Worm (Caenorhabditis elegans): Measurements from ENCODE around the gene arl-5.

arl-5 gene

ce11 chrIII:9867780-9868503 is 44.9 kb downstream of the arl-5 start, which contains the start of gene dhhc-4 (continued):
- TF ChIP-seq swsn-7 (tag; optimal IDR thresholded peaks at IDR 0.05): peak; percentile 89
- TF ChIP-seq nhr-237 (tag; optimal IDR thresholded peaks at IDR 0.05): no peak
- TF ChIP-seq nhr-20 (tag; optimal IDR thresholded peaks at IDR 0.05): peak; percentile 85
- TF ChIP-seq nhr-76 (tag; optimal IDR thresholded peaks at IDR 0.05): no peak
- no peak for TF ChIP-seq mef-2 (tag; optimal IDR thresholded peaks at IDR 0.05)
- TF ChIP-seq rnt-1 (tag; optimal IDR thresholded peaks at IDR 0.05): peak; percentile 99
- TF ChIP-seq pqm-1 (tag; optimal IDR thresholded peaks at IDR 0.05): no peak

- TF ChIP-seq tlp-1 (tag; optimal IDR thresholded peaks at IDR 0.05) (no peak), hlh-4 (tag; optimal IDR thresholded peaks at IDR 0.05) (no peak)
Observed at ce11 chrIII:9871032-9871431, 48.0 kb downstream of the arl-5 start, which contains the start of gene ZK757.1. TSS of gene ZK757.1 (minus strand) at chrIII:9871132.
